Fruit fly (Drosophila melanogaster) whole organism, embryonic: ENCODE results near the gene Surf1.
A peak's percentile ranks its signal among the peaks of the same experiment; 100 is the strongest.

Experiments
- Aef1 ChIP-seq: fragments of 200-800 bp; sonication (Bioruptor generic); IDR thresholded peaks from 3 replicates; pipeline ENCODE4 v1.3.6; 2022; ENCODE audit warnings: missing biosample characterization, missing genetic modification characterization
- Atf3 ChIP-seq: fragments of 200-800 bp; sonication (Bioruptor generic); optimal IDR thresholded peaks from 3 replicates; lab custom pipeline; 2016; ENCODE audit warnings: missing biosample characterization, missing genetic modification characterization
- CG1024 ChIP-seq: fragments of 200-800 bp; sonication (Bioruptor generic); IDR thresholded peaks from 2 replicates; pipeline ENCODE4 v1.3.6; 2022; ENCODE audit warnings: missing biosample characterization, missing genetic modification characterization
- CG10366 ChIP-seq: fragments of 200-800 bp; sonication (Bioruptor generic); IDR thresholded peaks from 2 replicates; pipeline ENCODE4 v1.3.6; 2022; ENCODE audit warnings: missing biosample characterization, missing genetic modification characterization
- CG10431 ChIP-seq: fragments of 200-800 bp; sonication (Bioruptor generic); optimal IDR thresholded peaks from 3 replicates; lab custom pipeline; 2018; ENCODE audit warnings: missing biosample characterization, mild to moderate bottlenecking, missing genetic modification characterization
- CG10543 ChIP-seq: fragments of 200-800 bp; sonication (Bioruptor generic); optimal IDR thresholded peaks from 3 replicates; lab custom pipeline; 2017; ENCODE audit warnings: missing biosample characterization, mild to moderate bottlenecking, missing genetic modification characterization, moderate library complexity
- CG11504 ChIP-seq: fragments of 200-800 bp; sonication (Bioruptor generic); optimal IDR thresholded peaks from 3 replicates; lab custom pipeline; 2019; ENCODE audit warnings: missing biosample characterization, mild to moderate bottlenecking, missing genetic modification characterization, moderate library complexity
- CG12942 ChIP-seq: fragments of 200-800 bp; sonication (Bioruptor generic); optimal IDR thresholded peaks from 3 replicates; lab custom pipeline; 2016; ENCODE audit warnings: missing biosample characterization, missing genetic modification characterization
- CG13296 ChIP-seq: fragments of 200-800 bp; sonication (Bioruptor generic); optimal IDR thresholded peaks from 3 replicates; lab custom pipeline; 2018; ENCODE audit warnings: missing biosample characterization, mild to moderate bottlenecking, missing genetic modification characterization
- CG14014 ChIP-seq: fragments of 200-800 bp; sonication (Bioruptor generic); IDR thresholded peaks from 2 replicates; pipeline ENCODE4 v1.3.6; 2022; ENCODE audit warnings: missing biosample characterization, missing genetic modification characterization
- CG16779 ChIP-seq: fragments of 200-800 bp; sonication (Bioruptor generic); IDR thresholded peaks from 2 replicates; pipeline ENCODE4 v1.3.6; 2022; ENCODE audit warnings: missing biosample characterization, missing genetic modification characterization
- CG16815 ChIP-seq: fragments of 200-800 bp; sonication (Bioruptor generic); optimal IDR thresholded peaks from 3 replicates; lab custom pipeline; 2017; ENCODE audit warnings: missing biosample characterization, mild to moderate bottlenecking, missing genetic modification characterization
- CG2199 ChIP-seq: fragments of 200-800 bp; sonication (Bioruptor generic); IDR thresholded peaks from 3 replicates; pipeline ENCODE4 v1.3.6; 2022; ENCODE audit warnings: missing biosample characterization, missing genetic modification characterization
- CG42726 ChIP-seq: fragments of 200-800 bp; sonication (Bioruptor generic); IDR thresholded peaks from 2 replicates; pipeline ENCODE4 v1.3.6; 2022; ENCODE audit warnings: missing biosample characterization, missing genetic modification characterization; ENCODE audit not compliant: partially characterized antibody
- CG4328 ChIP-seq: fragments of 200-800 bp; sonication (Bioruptor generic); optimal IDR thresholded peaks from 3 replicates; lab custom pipeline; 2017; ENCODE audit warnings: missing biosample characterization, missing genetic modification reagents, missing genetic modification characterization
- CG4360 ChIP-seq: fragments of 200-800 bp; sonication (Bioruptor generic); IDR thresholded peaks from 2 replicates; pipeline ENCODE4 v1.3.6; 2022; ENCODE audit warnings: missing biosample characterization, missing genetic modification characterization
- CG6813 ChIP-seq: fragments of 200-800 bp; sonication (Bioruptor generic); optimal IDR thresholded peaks from 2 replicates; lab custom pipeline; 2017; ENCODE audit warnings: missing biosample characterization, missing genetic modification characterization, mild to moderate bottlenecking, moderate library complexity, missing genetic modification reagents
- CG7786 ChIP-seq: fragments of 200-800 bp; sonication (Bioruptor generic); optimal IDR thresholded peaks from 2 replicates; lab custom pipeline; 2016; ENCODE audit warnings: missing biosample characterization, missing genetic modification characterization
- CG8924 ChIP-seq: fragments of 200-800 bp; optimal IDR thresholded peaks from 3 replicates; lab custom pipeline; 2019; ENCODE audit warnings: missing biosample characterization, mild to moderate bottlenecking, missing genetic modification characterization, moderate library complexity
- CG9215 ChIP-seq: fragments of 200-800 bp; sonication (Bioruptor generic); IDR thresholded peaks from 2 replicates; pipeline ENCODE4 v1.3.6; 2022; ENCODE audit warnings: missing biosample characterization, missing genetic modification characterization
- CkIIα-i1 ChIP-seq: fragments of 200-800 bp; sonication (Bioruptor generic); IDR thresholded peaks from 2 replicates; pipeline ENCODE4 v1.3.6; 2022; ENCODE audit warnings: missing biosample characterization, missing genetic modification characterization
- Dip2 ChIP-seq: fragments of 200-800 bp; sonication (Bioruptor generic); IDR thresholded peaks from 2 replicates; pipeline ENCODE4 v1.3.6; 2022; ENCODE audit warnings: missing biosample characterization, missing genetic modification characterization
- Ets65A ChIP-seq: fragments of 200-800 bp; sonication (Bioruptor generic); peaks from one replicate; lab custom pipeline; 2016; ENCODE audit warnings: missing biosample characterization, missing genetic modification characterization
- Ets97D ChIP-seq: fragments of 200-800 bp; sonication (Bioruptor generic); optimal IDR thresholded peaks from 3 replicates; lab custom pipeline; 2016; ENCODE audit warnings: missing biosample characterization, missing genetic modification characterization
- HLH3B ChIP-seq: fragments of 200-800 bp; sonication (Bioruptor generic); IDR thresholded peaks from 2 replicates; pipeline ENCODE4 v1.3.6; 2022; ENCODE audit warnings: missing biosample characterization, missing genetic modification characterization
- Hey ChIP-seq: fragments of 200-800 bp; sonication (Bioruptor generic); optimal IDR thresholded peaks from 3 replicates; lab custom pipeline; 2018; ENCODE audit warnings: missing biosample characterization, mild to moderate bottlenecking, missing genetic modification characterization
- Hmx ChIP-seq: fragments of 200-800 bp; sonication (Bioruptor generic); optimal IDR thresholded peaks from 2 replicates; lab custom pipeline; 2016; ENCODE audit warnings: missing biosample characterization, missing genetic modification characterization
- Hr3 ChIP-seq: fragments of 200-800 bp; sonication (Bioruptor generic); optimal IDR thresholded peaks from 3 replicates; lab custom pipeline; 2016; ENCODE audit warnings: missing biosample characterization, missing genetic modification characterization
- Hr39 ChIP-seq: fragments of >200 bp; optimal IDR thresholded peaks from 2 replicates; lab custom pipeline; 2017
- Max ChIP-seq: fragments of 200-800 bp; sonication (Bioruptor generic); optimal IDR thresholded peaks from 2 replicates; lab custom pipeline; 2016; ENCODE audit warnings: missing biosample characterization, mild to moderate bottlenecking, missing genetic modification characterization
- Sry-β ChIP-seq: fragments of 200-800 bp; sonication (Bioruptor generic); optimal IDR thresholded peaks from 2 replicates; lab custom pipeline; 2018; ENCODE audit warnings: missing biosample characterization, mild to moderate bottlenecking, missing genetic modification characterization, moderate library complexity
- Sry-δ ChIP-seq: fragments of 200-800 bp; sonication (Bioruptor generic); optimal IDR thresholded peaks from 2 replicates; lab custom pipeline; 2016; ENCODE audit warnings: missing biosample characterization, missing genetic modification characterization
- ap ChIP-seq: fragments of 200-800 bp; sonication (Bioruptor generic); IDR thresholded peaks from 2 replicates; pipeline ENCODE4 v1.3.6; 2022; ENCODE audit warnings: missing biosample characterization, missing genetic modification characterization
- cato ChIP-seq: fragments of 200-800 bp; sonication (Bioruptor generic); optimal IDR thresholded peaks from 2 replicates; lab custom pipeline; 2016; ENCODE audit warnings: missing biosample characterization, missing genetic modification characterization, borderline replicate concordance
- caup ChIP-seq: fragments of 200-800 bp; sonication (Bioruptor generic); optimal IDR thresholded peaks from 3 replicates; lab custom pipeline; 2017; ENCODE audit warnings: missing biosample characterization, mild to moderate bottlenecking, missing genetic modification characterization, moderate library complexity; ENCODE audit not compliant: severe bottlenecking
- cg ChIP-seq: fragments of 200-800 bp; sonication (Bioruptor generic); optimal IDR thresholded peaks from 3 replicates; lab custom pipeline; 2019; ENCODE audit warnings: missing biosample characterization, mild to moderate bottlenecking, missing genetic modification characterization, moderate library complexity
- da ChIP-seq: fragments of 200-800 bp; sonication (Bioruptor generic); optimal IDR thresholded peaks from 2 replicates; lab custom pipeline; 2016; ENCODE audit warnings: missing biosample characterization, missing genetic modification characterization
- en ChIP-seq: fragments of 200-800 bp; sonication (Bioruptor generic); optimal IDR thresholded peaks from 2 replicates; lab custom pipeline; 2016; ENCODE audit warnings: missing biosample characterization, missing genetic modification characterization
- hkb ChIP-seq, 2 experiments: fragments of 200-800 bp in 1 of 2; fragments of >200 bp in 1 of 2; sonication (Bioruptor generic) in 1 of 2; IDR thresholded peaks in 1 of 2; optimal IDR thresholded peaks in 1 of 2; 2 replicates each; pipeline versions ENCODE4 v1.3.6 to Lab custom; 2017 to 2022; ENCODE audit warnings: missing biosample characterization in 1 of 2, missing genetic modification characterization in 1 of 2
- jumu ChIP-seq: fragments of 200-800 bp; sonication (Bioruptor generic); optimal IDR thresholded peaks from 3 replicates; lab custom pipeline; 2016; ENCODE audit warnings: missing biosample characterization, missing genetic modification characterization
- mirr ChIP-seq: fragments of 200-800 bp; sonication (Bioruptor generic); optimal IDR thresholded peaks from 3 replicates; lab custom pipeline; 2018; ENCODE audit warnings: missing biosample characterization, mild to moderate bottlenecking, missing genetic modification characterization
- org-1 ChIP-seq: fragments of 200-800 bp; sonication (Bioruptor generic); optimal IDR thresholded peaks from 2 replicates; lab custom pipeline; 2017; ENCODE audit warnings: missing biosample characterization, missing genetic modification characterization
- pan ChIP-seq, 4 experiments: fragments of >200 bp in 3 of 4; fragments of 200-800 bp in 1 of 4; sonication (Bioruptor generic) in 1 of 4; optimal IDR thresholded peaks in 3 of 4; IDR thresholded peaks in 1 of 4; 2 replicates each; pipeline versions ENCODE4 v1.3.6 to Lab custom; 2017 to 2022; ENCODE audit warnings: missing biosample characterization in 2 of 4, missing genetic modification characterization in 2 of 4, mixed read lengths in 1 of 4
- pita ChIP-seq: fragments of 200-800 bp; sonication (Bioruptor generic); optimal IDR thresholded peaks from 2 replicates; lab custom pipeline; 2017; ENCODE audit warnings: missing biosample characterization, mild to moderate bottlenecking, missing genetic modification characterization
- sc ChIP-seq, 3 experiments: fragments of >200 bp in 2 of 3; fragments of 200-800 bp in 1 of 3; sonication (Bioruptor generic) in 1 of 3; optimal IDR thresholded peaks; 2 replicates in 2 of 3; 3 replicates in 1 of 3; lab custom pipeline; 2017; ENCODE audit warnings: mild to moderate bottlenecking in 1 of 3, missing biosample characterization in 1 of 3, missing genetic modification characterization in 1 of 3, missing genetic modification reagents in 1 of 3
- sima ChIP-seq: fragments of 200-800 bp; sonication (Bioruptor generic); optimal IDR thresholded peaks from 2 replicates; lab custom pipeline; 2016; ENCODE audit warnings: missing biosample characterization, missing genetic modification characterization
- stc ChIP-seq: fragments of 200-800 bp; sonication (Bioruptor generic); IDR thresholded peaks from 2 replicates; pipeline ENCODE4 v1.3.6; 2022; ENCODE audit warnings: missing biosample characterization, missing genetic modification characterization
- stwl ChIP-seq: fragments of 200-800 bp; sonication (Bioruptor generic); optimal IDR thresholded peaks from 3 replicates; lab custom pipeline; 2018; ENCODE audit warnings: missing biosample characterization, mild to moderate bottlenecking, missing genetic modification characterization, moderate library complexity
- sug ChIP-seq: fragments of 200-800 bp; optimal IDR thresholded peaks from 2 replicates; lab custom pipeline; 2019; ENCODE audit warnings: missing biosample characterization, mild to moderate bottlenecking, missing genetic modification characterization, moderate library complexity
- tgo ChIP-seq: fragments of 200-800 bp; sonication (Bioruptor generic); IDR thresholded peaks from 3 replicates; pipeline ENCODE4 v1.3.6; 2022; ENCODE audit warnings: missing biosample characterization, missing genetic modification characterization

Gene Surf1

dm6 chr3L:7008351-7008750 lies 50.2 kb downstream of the Surf1 start (continued):
- TF ChIP-seq en (GFP tag; lab: Kevin White, UChicago) = no peak
- TF ChIP-seq CG13296 = peak; percentile 91
- TF ChIP-seq pita (GFP tag; lab: Kevin White, UChicago) = no peak
- TF ChIP-seq CG4360 = peak; percentile 51
- peak; percentile 64 for TF ChIP-seq CG12942 (GFP tag; lab: Kevin White, UChicago)
- TF ChIP-seq cato (GFP tag; lab: Kevin White, UChicago) = peak; percentile 35
- TF ChIP-seq Hey (tag; lab: Kevin White, UChicago) = no peak
- TF ChIP-seq CG6813 (GFP tag; lab: Kevin White, UChicago) = peak; percentile 78
- TF ChIP-seq stwl (tag; lab: Kevin White, UChicago) = no peak
- TF ChIP-seq Sry-β (GFP tag; lab: Kevin White, UChicago) = no peak
- no peak for TF ChIP-seq mirr (GFP tag; lab: Kevin White, UChicago)
- TF ChIP-seq Atf3 (GFP tag; lab: Kevin White, UChicago) = no peak
- peak; percentile 65 for TF ChIP-seq org-1 (GFP tag; lab: Kevin White, UChicago)
- TF ChIP-seq Aef1 (GFP tag; lab: Robert Waterston, UW) = peak; percentile 56; the same call in 2 of the 3 replicates
- TF ChIP-seq CG10543 (GFP tag; lab: Kevin White, UChicago) = peak; percentile 78
- peak; percentile 67 for TF ChIP-seq Ets65A (GFP tag; lab: Kevin White, UChicago)
- TF ChIP-seq CG8924 (tag; lab: Kevin White, UChicago) = peak; percentile 89
- TF ChIP-seq CG9215 (GFP tag; lab: Robert Waterston, UW) = 0 out of 2 replicates have a peak, but pooled peaks have one; percentile 22
- TF ChIP-seq ap (GFP tag; lab: Robert Waterston, UW) = peak; percentile 66
- TF ChIP-seq sc (optimal IDR thresholded peaks at IDR 0.05; lab: Kevin White, UChicago) = no peak
- peak; percentile 73 for TF ChIP-seq sc (GFP tag; optimal IDR thresholded peaks at IDR 0.05; lab: Kevin White, UChicago)
- TF ChIP-seq Sry-δ (GFP tag; lab: Kevin White, UChicago) = peak; percentile 17
- no peak for TF ChIP-seq CG1024
- TF ChIP-seq CG2199 (GFP tag; lab: Robert Waterston, UW) = no peak
- peak; percentile 20 for TF ChIP-seq CG7786 (GFP tag; lab: Kevin White, UChicago)
- no peak for TF ChIP-seq CkIIα-i1 (GFP tag; lab: Robert Waterston, UW)
- no peak for TF ChIP-seq Ets97D
- peak; percentile 59 for TF ChIP-seq CG10366
- no peak for TF ChIP-seq Hr39 (lab: Kevin White, UChicago)
- no peak for TF ChIP-seq jumu
- TF ChIP-seq CG16815 (GFP tag; lab: Kevin White, UChicago) = peak; percentile 63
- TF ChIP-seq Max = peak; percentile 58
- TF ChIP-seq Dip2 (GFP tag; lab: Robert Waterston, UW) = no peak
- TF ChIP-seq sug (tag; lab: Kevin White, UChicago) = peak; percentile 75
- TF ChIP-seq stc (GFP tag; lab: Robert Waterston, UW) = peak; percentile 76
- TF ChIP-seq Hmx (GFP tag; lab: Kevin White, UChicago) = peak; percentile 51
- TF ChIP-seq CG4328 (GFP tag; lab: Kevin White, UChicago) = peak; percentile 78
- no peak for TF ChIP-seq CG42726
- TF ChIP-seq da (GFP tag; lab: Kevin White, UChicago) = no peak
- TF ChIP-seq CG14014 (GFP tag; lab: Robert Waterston, UW) = peak; percentile 72
- peak; percentile 77 for TF ChIP-seq tgo
- TF ChIP-seq cg (GFP tag; lab: Kevin White, UChicago) = no peak
- TF ChIP-seq CG10431 = peak; percentile 81
- TF ChIP-seq CG16779 = no peak
- peak; percentile 63 for TF ChIP-seq caup
- TF ChIP-seq Hr3 (GFP tag; lab: Kevin White, UChicago) = peak; percentile 86
- TF ChIP-seq sima (GFP tag; lab: Kevin White, UChicago) = no peak
- TF ChIP-seq CG11504 (tag; lab: Kevin White, UChicago) = peak; percentile 94
- no peak for TF ChIP-seq pan (optimal IDR thresholded peaks at IDR 0.05; lab: Kevin White, UChicago)
- TF ChIP-seq pan (GFP tag; optimal IDR thresholded peaks at IDR 0.05 in 1 of 2, IDR thresholded peaks at IDR 0.05 in 1 of 2) = peak in 1 of 2 experiments; percentile 74
- peak; percentile 68 for TF ChIP-seq HLH3B (GFP tag; lab: Robert Waterston, UW)
- no peak for TF ChIP-seq hkb (optimal IDR thresholded peaks at IDR 0.05; lab: Kevin White, UChicago)
- peak; percentile 81 for TF ChIP-seq hkb (GFP tag; IDR thresholded peaks at IDR 0.05; lab: Robert Waterston, UW)
